Worm (Caenorhabditis elegans) whole organism, dauer: ENCODE results near the gene gsto-2.

Experiments used
- unc-62 ChIP-seq: sonication (generic microtip); optimal IDR thresholded peaks from 2 replicates; lab custom pipeline; 2017; ENCODE audit warnings: missing biosample characterization, missing genetic modification reagents, missing genetic modification characterization

Gene gsto-2

ce11 chrIII:8554472-8554871, at the start of gene gsto-2:
TSS of gene gsto-2 (plus strand) at chrIII:8554772.
- TF ChIP-seq unc-62 (GFP tag; lab: Kevin White, UChicago) = no peak

ce11 chrIII:8506348-8506747, 48.2 kb upstream of the gsto-2 start:
- TF ChIP-seq unc-62 (GFP tag; lab: Kevin White, UChicago) = no peak

ce11 chrIII:8509218-8509617, 45.4 kb upstream of the gsto-2 start:
- no peak for TF ChIP-seq unc-62 (GFP tag; lab: Kevin White, UChicago)

- no peak for TF ChIP-seq unc-62 (GFP tag; lab: Kevin White, UChicago)
These were observed 44.8 kb upstream of the gsto-2 start for ce11 chrIII:8509644-8510393.

ce11 chrIII:8511711-8512110, 42.9 kb upstream of the gsto-2 start:
- TF ChIP-seq unc-62 (GFP tag; lab: Kevin White, UChicago) = no peak

- no peak for TF ChIP-seq unc-62 (GFP tag; lab: Kevin White, UChicago)
These were observed 42.2 kb upstream of the gsto-2 start for ce11 chrIII:8512279-8512942.

ce11 chrIII:8518990-8519389, 35.6 kb upstream of the gsto-2 start:
- no peak for TF ChIP-seq unc-62 (GFP tag; lab: Kevin White, UChicago)

- TF ChIP-seq unc-62 (GFP tag; lab: Kevin White, UChicago) = no peak
These were observed 34.7 kb upstream of the gsto-2 start, which contains the start of gene ZC21.8 for ce11 chrIII:8519886-8520285. TSS of gene ZC21.8 (minus strand) at chrIII:8519986.

ce11 chrIII:8520589-8520988, 34.0 kb upstream of the gsto-2 start:
- no peak for TF ChIP-seq unc-62 (GFP tag; lab: Kevin White, UChicago)

- TF ChIP-seq unc-62 (GFP tag; lab: Kevin White, UChicago) = no peak
These were observed 32.7 kb upstream of the gsto-2 start for ce11 chrIII:8521654-8522392.

- TF ChIP-seq unc-62 (GFP tag; lab: Kevin White, UChicago) = no peak
These were observed 29.8 kb upstream of the gsto-2 start, which contains the start of gene idpp-15 for ce11 chrIII:8524773-8525172. TSS of gene idpp-15 (plus strand) at chrIII:8525073.

- TF ChIP-seq unc-62 (GFP tag; lab: Kevin White, UChicago) = no peak
These were observed 25.6 kb upstream of the gsto-2 start for ce11 chrIII:8529002-8529401.

ce11 chrIII:8529772-8530171, 24.8 kb upstream of the gsto-2 start, which contains the start of gene ZC21.10:
TSS of gene ZC21.10 (plus strand) at chrIII:8530072.
- no peak for TF ChIP-seq unc-62 (GFP tag; lab: Kevin White, UChicago)

ce11 chrIII:8533900-8534299, 20.7 kb upstream of the gsto-2 start:
- no peak for TF ChIP-seq unc-62 (GFP tag; lab: Kevin White, UChicago)

ce11 chrIII:8534647-8535181, 19.9 kb upstream of the gsto-2 start, which contains the start of gene trp-1:
TSS of gene trp-1 (plus strand) at chrIII:8535131.
- TF ChIP-seq unc-62 (GFP tag; lab: Kevin White, UChicago) = no peak

ce11 chrIII:8535445-8535844, 19.1 kb upstream of the gsto-2 start:
- TF ChIP-seq unc-62 (GFP tag; lab: Kevin White, UChicago) = no peak
